Worm (Caenorhabditis elegans): ENCODE results near the gene col-89.

DNA sequence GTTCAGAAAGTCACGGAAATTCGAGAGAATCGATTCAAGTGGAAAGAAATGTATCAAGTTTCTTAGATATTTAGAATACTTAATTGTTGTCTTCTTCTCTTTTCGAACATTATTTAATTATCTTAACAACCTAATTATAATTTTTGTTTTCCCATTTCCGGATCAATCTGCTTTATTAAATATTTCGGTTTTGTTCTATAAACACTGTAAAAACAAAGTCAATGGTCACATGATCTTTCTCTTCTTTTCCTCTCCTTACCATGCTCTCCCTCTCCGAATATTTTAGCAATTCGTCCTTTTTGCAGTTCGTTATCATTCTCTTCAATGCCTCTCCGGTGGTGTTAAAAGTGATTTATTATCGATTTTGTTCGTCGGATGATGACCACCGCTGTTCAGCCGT lies 48.6 kb downstream of the col-89 start, which contains the start of gene tag-325:
- TF ChIP-seq tbx-37 (GFP tag; conservative IDR thresholded peaks at IDR 0.05) (no peak), ceh-36 (tag; optimal IDR thresholded peaks at IDR 0.05) (no peak), hnd-1 (tag; optimal IDR thresholded peaks at IDR 0.05) (no peak), aly-1 (tag; optimal IDR thresholded peaks at IDR 0.05) (no peak)

Measured in whole organism, early embryonic.